Fruit fly (Drosophila melanogaster): ENCODE data around the gene ras.

ras gene

dm6 chrX:10768043-10768674 lies 23.9 kb downstream of the ras start, which contains the start of the genes Atg8a and BTBD9 (continued):
- TF ChIP-seq Ssrp (tag; optimal IDR thresholded peaks at IDR 0.05), result no peak
- TF ChIP-seq Dek (tag; optimal IDR thresholded peaks at IDR 0.05), result no peak
- TF ChIP-seq gfzf (GFP tag; optimal IDR thresholded peaks at IDR 0.05), result peak; percentile 100
- no peak for TF ChIP-seq psq (GFP tag; optimal IDR thresholded peaks at IDR 0.05)
- TF ChIP-seq gsb (GFP tag; IDR thresholded peaks at IDR 0.05), result no peak
- TF ChIP-seq CG12219 (GFP tag; optimal IDR thresholded peaks at IDR 0.05), result no peak
- no peak for TF ChIP-seq Six4 (GFP tag; optimal IDR thresholded peaks at IDR 0.05)
- peak; percentile 17 for TF ChIP-seq Side (GFP tag; optimal IDR thresholded peaks at IDR 0.05)
- TF ChIP-seq Scr (GFP tag; IDR thresholded peaks at IDR 0.05; ENCODE audit: partially characterized antibody), result peak; percentile 75
- TF ChIP-seq CG10321 (GFP tag; IDR thresholded peaks at IDR 0.05), result no peak
- TF ChIP-seq ranshi (GFP tag; IDR thresholded peaks at IDR 0.05), result no peak
- no peak for TF ChIP-seq CG10979 (tag; optimal IDR thresholded peaks at IDR 0.05)
- TF ChIP-seq disco-r (GFP tag; optimal IDR thresholded peaks at IDR 0.05), result peak; percentile 22
- peak; percentile 12 for TF ChIP-seq CG12744 (GFP tag; optimal IDR thresholded peaks at IDR 0.05)
- TF ChIP-seq Sox100B (GFP tag; optimal IDR thresholded peaks at IDR 0.05), result no peak
- peak; percentile 42 for TF ChIP-seq CrebB (tag; optimal IDR thresholded peaks at IDR 0.05)
- peak; percentile 27 for TF ChIP-seq CG8944 (GFP tag; optimal IDR thresholded peaks at IDR 0.05)
- no peak for TF ChIP-seq Hey (tag; optimal IDR thresholded peaks at IDR 0.05)
- peak; percentile 78 for TF ChIP-seq CG17186 (GFP tag; optimal IDR thresholded peaks at IDR 0.05)
- TF ChIP-seq tin (GFP tag; optimal IDR thresholded peaks at IDR 0.05), result peak; percentile 24
- peak; percentile 18 for TF ChIP-seq grau (tag; optimal IDR thresholded peaks at IDR 0.05)
- TF ChIP-seq pita (GFP tag; optimal IDR thresholded peaks at IDR 0.05), result peak; percentile 99
- peak; percentile 82 for TF ChIP-seq Bgb (GFP tag; IDR thresholded peaks at IDR 0.05; ENCODE audit: partially characterized antibody)
- peak; percentile 76 for TF ChIP-seq CG3847 (GFP tag; IDR thresholded peaks at IDR 0.05)
- no peak for TF ChIP-seq h (optimal IDR thresholded peaks at IDR 0.05)
- TF ChIP-seq kni (GFP tag; optimal IDR thresholded peaks at IDR 0.05), result no peak
- no peak for TF ChIP-seq CG6272 (GFP tag; IDR thresholded peaks at IDR 0.05)
- TF ChIP-seq Opbp (GFP tag; IDR thresholded peaks at IDR 0.05; ENCODE audit: partially characterized antibody), result peak; percentile 65
- no peak for TF ChIP-seq CG4424 (GFP tag; optimal IDR thresholded peaks at IDR 0.05)
- no peak for TF ChIP-seq wor (GFP tag; IDR thresholded peaks at IDR 0.05)
- 0 out of 3 replicates have a peak, but pooled peaks have one; percentile 37 for TF ChIP-seq Mrtf (GFP tag; IDR thresholded peaks at IDR 0.05)
- TF ChIP-seq inv (GFP tag; IDR thresholded peaks at IDR 0.05; ENCODE audit: partially characterized antibody), result peak; percentile 59
- no peak for TF ChIP-seq ham (GFP tag; IDR thresholded peaks at IDR 0.05)
- peak; percentile 44 for TF ChIP-seq Antp (GFP tag; optimal IDR thresholded peaks at IDR 0.05)
- TF ChIP-seq vvl (GFP tag; IDR thresholded peaks at IDR 0.05), result no peak; the same call in 1 of the 2 replicates
- TF ChIP-seq toy (GFP tag; IDR thresholded peaks at IDR 0.05), result no peak
- peak; percentile 58 for TF ChIP-seq her (GFP tag; optimal IDR thresholded peaks at IDR 0.05)
- no peak for TF ChIP-seq Dfd (GFP tag; optimal IDR thresholded peaks at IDR 0.05)
- TF ChIP-seq usp (GFP tag; optimal IDR thresholded peaks at IDR 0.05), result no peak
- TF ChIP-seq Hsf (GFP tag; optimal IDR thresholded peaks at IDR 0.05), result peak; percentile 1
- peak; percentile 36 for TF ChIP-seq CG11504 (tag; optimal IDR thresholded peaks at IDR 0.05)
- TF ChIP-seq B-H1 (GFP tag; IDR thresholded peaks at IDR 0.05), result no peak
- no peak for TF ChIP-seq Hr51 (GFP tag; optimal IDR thresholded peaks at IDR 0.05)
- TF ChIP-seq sd (tag; optimal IDR thresholded peaks at IDR 0.05), result no peak
- TF ChIP-seq CG8359 (GFP tag; optimal IDR thresholded peaks at IDR 0.05; ENCODE audit: borderline replicate concordance), result no peak
- TF ChIP-seq Taf1 (GFP tag; IDR thresholded peaks at IDR 0.05), result no peak
- no peak for TF ChIP-seq CG9609 (GFP tag; optimal IDR thresholded peaks at IDR 0.05)
- TF ChIP-seq CG10209 (GFP tag; optimal IDR thresholded peaks at IDR 0.05), result peak; percentile 29
- peak; percentile 31; the same call in 1 of the 2 replicates for TF ChIP-seq lmd (GFP tag; IDR thresholded peaks at IDR 0.05)
- peak; percentile 49 for TF ChIP-seq dm (GFP tag; optimal IDR thresholded peaks at IDR 0.05)
- no peak for TF ChIP-seq D19A (tag; optimal IDR thresholded peaks at IDR 0.05)

Data from whole organism, embryonic.